Fruit fly (Drosophila melanogaster) whole organism, adult: ENCODE results near the gene heph.

Source experiments
- CG11617 ChIP-seq: fragments of 200-800 bp; sonication (Bioruptor generic); optimal IDR thresholded peaks from 2 replicates; lab custom pipeline; 2017; ENCODE audit warnings: mild to moderate bottlenecking, missing biosample characterization, missing genetic modification reagents, missing genetic modification characterization
- CG12768 ChIP-seq: fragments of 200-800 bp; sonication (Bioruptor generic); optimal IDR thresholded peaks from 2 replicates; lab custom pipeline; 2017; ENCODE audit warnings: missing biosample characterization, missing genetic modification characterization, mild to moderate bottlenecking, moderate library complexity, missing genetic modification reagents
- CG33017 ChIP-seq: fragments of 200-800 bp; sonication (Bioruptor generic); optimal IDR thresholded peaks from 2 replicates; lab custom pipeline; 2018; ENCODE audit warnings: missing biosample characterization, mild to moderate bottlenecking, missing genetic modification characterization, moderate library complexity
- CG7045 ChIP-seq: fragments of 200-800 bp; sonication (Bioruptor generic); optimal IDR thresholded peaks from 2 replicates; lab custom pipeline; 2017; ENCODE audit warnings: missing biosample characterization, mild to moderate bottlenecking, missing genetic modification characterization
- Clk ChIP-seq: fragments of 200-800 bp; sonication (Bioruptor generic); optimal IDR thresholded peaks from 2 replicates; lab custom pipeline; 2017; ENCODE audit warnings: missing biosample characterization, missing genetic modification characterization
- Crg-1 ChIP-seq: fragments of 200-800 bp; sonication (Bioruptor generic); optimal IDR thresholded peaks from 2 replicates; lab custom pipeline; 2016; ENCODE audit warnings: missing biosample characterization, missing genetic modification characterization
- Mnt ChIP-seq: fragments of 200-800 bp; sonication (Bioruptor generic); optimal IDR thresholded peaks from 2 replicates; lab custom pipeline; 2016; ENCODE audit warnings: missing biosample characterization, mild to moderate bottlenecking, missing genetic modification characterization
- bab1 ChIP-seq: fragments of 200-800 bp; sonication (Bioruptor generic); optimal IDR thresholded peaks from 3 replicates; lab custom pipeline; 2019; ENCODE audit warnings: missing biosample characterization, mild to moderate bottlenecking, missing genetic modification characterization, moderate library complexity
- cic ChIP-seq: fragments of 200-800 bp; sonication (Bioruptor generic); optimal IDR thresholded peaks from 2 replicates; lab custom pipeline; 2017; ENCODE audit warnings: missing biosample characterization, mild to moderate bottlenecking, missing genetic modification characterization, moderate library complexity
- kay ChIP-seq: fragments of 200-800 bp; sonication (Bioruptor generic); peaks from one replicate; lab custom pipeline; 2016; ENCODE audit warnings: missing biosample characterization, missing genetic modification characterization, borderline replicate concordance
- pad ChIP-seq: fragments of 200-800 bp; sonication (Bioruptor generic); optimal IDR thresholded peaks from 3 replicates; lab custom pipeline; 2017; ENCODE audit warnings: missing biosample characterization, missing genetic modification characterization, mild to moderate bottlenecking, moderate library complexity, missing genetic modification reagents
- tj ChIP-seq: fragments of 200-800 bp; sonication (Bioruptor generic); optimal IDR thresholded peaks from 3 replicates; lab custom pipeline; 2017; ENCODE audit warnings: missing biosample characterization, mild to moderate bottlenecking, missing genetic modification characterization, moderate library complexity
- toe ChIP-seq: fragments of 200-800 bp; sonication (Bioruptor generic); optimal IDR thresholded peaks from 2 replicates; lab custom pipeline; 2016; ENCODE audit warnings: missing biosample characterization, missing genetic modification characterization

- no peak for TF ChIP-seq kay (GFP tag; lab: Kevin White, UChicago)
- TF ChIP-seq Mnt (GFP tag; lab: Kevin White, UChicago): no peak
- TF ChIP-seq cic: no peak
- TF ChIP-seq CG7045: no peak
- TF ChIP-seq tj (GFP tag; lab: Kevin White, UChicago): no peak
- TF ChIP-seq CG12768 (GFP tag; lab: Kevin White, UChicago): no peak
- no peak for TF ChIP-seq CG33017 (tag; lab: Kevin White, UChicago)
- TF ChIP-seq bab1 (GFP tag; lab: Kevin White, UChicago): no peak
- TF ChIP-seq Clk (GFP tag; lab: Kevin White, UChicago): no peak
- TF ChIP-seq toe: no peak
- TF ChIP-seq pad: no peak
- TF ChIP-seq CG11617 (GFP tag; lab: Kevin White, UChicago): no peak
- TF ChIP-seq Crg-1: no peak
Measured at dm6 chr3R:32006330-32006729, 9.0 kb downstream of the heph start.
